Worm (Caenorhabditis elegans) whole organism, L4 larva: ENCODE data around the gene unc-61.

Experiments
- F37D6.2 ChIP-seq: sonication (generic microtip); optimal IDR thresholded peaks from 2 replicates; lab custom pipeline; 2016; ENCODE audit warnings: mild to moderate bottlenecking, missing genetic modification characterization, missing compliant biosample characterization
- T20F7.1 ChIP-seq: fragments of 200-800 bp; sonication (Bioruptor generic); optimal IDR thresholded peaks from 2 replicates; lab custom pipeline; 2018; ENCODE audit warnings: mild to moderate bottlenecking, missing genetic modification characterization, missing compliant biosample characterization
- Y5F2A.4 ChIP-seq: fragments of 200-800 bp; sonication (Bioruptor generic); optimal IDR thresholded peaks from 2 replicates; lab custom pipeline; 2018; ENCODE audit warnings: mild to moderate bottlenecking, missing genetic modification characterization, missing compliant biosample characterization
- Y75B8A.6 ChIP-seq: fragments of 200-800 bp; sonication (Bioruptor generic); IDR thresholded peaks from 2 replicates; pipeline ENCODE4 v1.3.6; 2022; ENCODE audit warnings: missing genetic modification reagents, missing genetic modification characterization, missing compliant biosample characterization
- ZK546.5 ChIP-seq, 2 experiments: sonication (generic microtip); optimal IDR thresholded peaks; 2 replicates each; lab custom pipeline; 2017; ENCODE audit warnings: missing biosample characterization in 2 of 2, missing genetic modification characterization in 2 of 2
- aha-1 ChIP-seq: fragments of 150-350 bp; peaks from one replicate; lab custom pipeline; 2014; ENCODE audit warnings: missing biosample characterization, missing genetic modification characterization
- aly-2 ChIP-seq: sonication (generic microtip); optimal IDR thresholded peaks from 2 replicates; lab custom pipeline; 2018; ENCODE audit warnings: missing biosample characterization, missing genetic modification characterization
- arid-1 ChIP-seq: fragments of 200-800 bp; sonication (Bioruptor generic); conservative IDR thresholded peaks from 2 replicates; pipeline ENCODE4 v1.3.6; 2022; ENCODE audit warnings: missing genetic modification reagents, missing genetic modification characterization, missing compliant biosample characterization
- ceh-20 ChIP-seq: fragments of 200-800 bp; sonication (Bioruptor generic); IDR thresholded peaks from 2 replicates; pipeline ENCODE4 v1.3.6; 2022; ENCODE audit warnings: missing genetic modification reagents, missing genetic modification characterization, missing compliant biosample characterization
- ceh-28 ChIP-seq: fragments of 150-350 bp; optimal IDR thresholded peaks from 2 replicates; lab custom pipeline; 2014; ENCODE audit warnings: missing biosample characterization, missing genetic modification reagents, missing genetic modification characterization
- ces-1 ChIP-seq: fragments of 150-350 bp; sonication (generic microtip); optimal IDR thresholded peaks from 4 replicates; lab custom pipeline; 2014; ENCODE audit warnings: missing biosample characterization, missing genetic modification reagents, missing genetic modification characterization
- daf-12 ChIP-seq: fragments of 150-350 bp; optimal IDR thresholded peaks from 2 replicates; lab custom pipeline; 2014; ENCODE audit warnings: missing biosample characterization, missing genetic modification reagents, missing genetic modification characterization
- dmd-6 ChIP-seq: fragments of 200-800 bp; sonication (Bioruptor generic); IDR thresholded peaks from 2 replicates; pipeline ENCODE4 v1.3.6; 2022; ENCODE audit warnings: missing genetic modification reagents, missing genetic modification characterization, missing compliant biosample characterization
- dmd-8 ChIP-seq: fragments of 200-800 bp; sonication (Bioruptor generic); IDR thresholded peaks from 2 replicates; pipeline ENCODE4 v1.3.6; 2022; ENCODE audit warnings: missing genetic modification characterization, missing compliant biosample characterization
- hif-1 ChIP-seq, 2 experiments: sonication (generic microtip); optimal IDR thresholded peaks; 2 replicates each; lab custom pipeline; 2016 to 2017; ENCODE audit warnings: missing compliant biosample characterization in 2 of 2, missing genetic modification characterization in 2 of 2, missing genetic modification reagents in 2 of 2, missing genotype in 2 of 2, mild to moderate bottlenecking in 1 of 2
- hlh-30 ChIP-seq: sonication (generic microtip); optimal IDR thresholded peaks from 2 replicates; lab custom pipeline; 2017; ENCODE audit warnings: antibody characterized with exemption, mild to moderate bottlenecking, missing genetic modification characterization, missing compliant biosample characterization; ENCODE audit not compliant: insufficient read depth
- lin-13 ChIP-seq: fragments of 150-350 bp; optimal IDR thresholded peaks from 2 replicates; lab custom pipeline; 2014; ENCODE audit warnings: missing biosample characterization, missing genetic modification reagents, missing genetic modification characterization
- lin-29 ChIP-seq: fragments of 200-800 bp; sonication (Bioruptor generic); IDR thresholded peaks from 2 replicates; pipeline ENCODE4 v1.3.6; 2022; ENCODE audit warnings: missing genetic modification reagents, missing genetic modification characterization, missing compliant biosample characterization
- mes-2 ChIP-seq: sonication (generic microtip); optimal IDR thresholded peaks from 2 replicates; lab custom pipeline; 2016; ENCODE audit warnings: missing genotype, mild to moderate bottlenecking, missing genetic modification characterization, missing compliant biosample characterization; ENCODE audit not compliant: poor library complexity, severe bottlenecking
- nhr-11 ChIP-seq: fragments of 150-350 bp; optimal IDR thresholded peaks from 2 replicates; lab custom pipeline; 2014; ENCODE audit warnings: missing biosample characterization, missing genetic modification characterization
- nhr-28 ChIP-seq: fragments of 150-350 bp; optimal IDR thresholded peaks from 2 replicates; lab custom pipeline; 2014; ENCODE audit warnings: missing biosample characterization, missing genetic modification characterization
- nhr-6 ChIP-seq: fragments of 150-350 bp; optimal IDR thresholded peaks from 2 replicates; lab custom pipeline; 2014; ENCODE audit warnings: missing biosample characterization, missing genetic modification characterization
- nhr-76 ChIP-seq: fragments of 150-350 bp; optimal IDR thresholded peaks from 2 replicates; lab custom pipeline; 2014; ENCODE audit warnings: missing biosample characterization, missing genetic modification characterization
- pha-4 ChIP-seq, 2 experiments: fragments of 150-350 bp in 1 of 2; fragments of 200-800 bp in 1 of 2; sonication (Bioruptor generic) in 1 of 2; IDR thresholded peaks in 1 of 2; optimal IDR thresholded peaks in 1 of 2; 2 replicates each; pipeline versions ENCODE4 v1.3.6 to Lab custom; 2014 to 2022; ENCODE audit warnings: missing genetic modification characterization in 2 of 2, missing genetic modification reagents in 2 of 2, missing biosample characterization in 1 of 2, missing compliant biosample characterization in 1 of 2
- pqm-1 ChIP-seq: sonication (generic microtip); optimal IDR thresholded peaks from 2 replicates; lab custom pipeline; 2017; ENCODE audit warnings: missing biosample characterization, missing genetic modification characterization
- set-16 ChIP-seq: fragments of 200-800 bp; sonication (Bioruptor generic); IDR thresholded peaks from 2 replicates; pipeline ENCODE4 v1.3.6; 2022; ENCODE audit warnings: missing genetic modification reagents, missing genetic modification characterization, missing compliant biosample characterization
- skn-1 ChIP-seq: fragments of 150-350 bp; optimal IDR thresholded peaks from 2 replicates; lab custom pipeline; 2014; ENCODE audit warnings: missing biosample characterization, missing genetic modification characterization
- spr-1 ChIP-seq: sonication (generic microtip); optimal IDR thresholded peaks from 2 replicates; lab custom pipeline; 2016; ENCODE audit warnings: mild to moderate bottlenecking, missing genetic modification characterization, missing compliant biosample characterization
- tag-97 ChIP-seq: fragments of 200-800 bp; sonication (Bioruptor generic); IDR thresholded peaks from 2 replicates; pipeline ENCODE4 v1.3.6; 2022; ENCODE audit warnings: missing genetic modification characterization, missing compliant biosample characterization
- unc-130 ChIP-seq: sonication (generic microtip); optimal IDR thresholded peaks from 2 replicates; lab custom pipeline; 2016; ENCODE audit warnings: missing genetic modification reagents, missing genetic modification characterization, missing compliant biosample characterization
- unc-39 ChIP-seq: sonication (generic microtip); optimal IDR thresholded peaks from 2 replicates; lab custom pipeline; 2017; ENCODE audit warnings: missing biosample characterization, missing genetic modification characterization
- unc-62 ChIP-seq, 3 experiments: fragments of 150-350 bp in 1 of 3; sonication (generic microtip); optimal IDR thresholded peaks in 2 of 3; peaks in 1 of 3; 1 replicate in 1 of 3; 2 replicates in 2 of 3; lab custom pipeline; 2014 to 2017; ENCODE audit warnings: missing biosample characterization in 3 of 3, missing genetic modification characterization in 3 of 3, missing genetic modification reagents in 3 of 3, missing genotype in 1 of 3
- zfp-3 ChIP-seq: fragments of 200-800 bp; sonication (Bioruptor generic); conservative IDR thresholded peaks from 2 replicates; pipeline ENCODE4 v1.3.6; 2022; ENCODE audit warnings: missing genetic modification reagents, missing genetic modification characterization, missing compliant biosample characterization
- zip-11 ChIP-seq: fragments of 200-800 bp; sonication (Bioruptor generic); IDR thresholded peaks from 2 replicates; pipeline ENCODE4 v1.3.6; 2022; ENCODE audit warnings: missing genetic modification characterization, missing compliant biosample characterization
- zip-2 ChIP-seq: fragments of 150-350 bp; optimal IDR thresholded peaks from 2 replicates; lab custom pipeline; 2014; ENCODE audit warnings: missing biosample characterization, missing genetic modification characterization
- ztf-11 ChIP-seq: fragments of 150-350 bp; optimal IDR thresholded peaks from 2 replicates; lab custom pipeline; 2014; ENCODE audit warnings: missing biosample characterization, missing genetic modification characterization

The unc-61 gene

ce11 chrV:14716114-14716513, 17.9 kb downstream of the unc-61 start, which contains the start of gene fbxa-147:
Gene fbxa-147 (plus strand): TSS chrV:14716499.
- no peak for TF ChIP-seq Y5F2A.4 (GFP tag; lab: Kevin White, UChicago)
- no peak for TF ChIP-seq zip-11 (GFP tag; lab: Robert Waterston, UW)
- TF ChIP-seq lin-13 (GFP tag; lab: Kevin White, UChicago), result no peak
- peak; percentile 32 for TF ChIP-seq dmd-6 (GFP tag; lab: Robert Waterston, UW)
- TF ChIP-seq nhr-28, result peak; percentile 35
- TF ChIP-seq nhr-76 (tag; lab: Kevin White, UChicago), result no peak

DNA sequence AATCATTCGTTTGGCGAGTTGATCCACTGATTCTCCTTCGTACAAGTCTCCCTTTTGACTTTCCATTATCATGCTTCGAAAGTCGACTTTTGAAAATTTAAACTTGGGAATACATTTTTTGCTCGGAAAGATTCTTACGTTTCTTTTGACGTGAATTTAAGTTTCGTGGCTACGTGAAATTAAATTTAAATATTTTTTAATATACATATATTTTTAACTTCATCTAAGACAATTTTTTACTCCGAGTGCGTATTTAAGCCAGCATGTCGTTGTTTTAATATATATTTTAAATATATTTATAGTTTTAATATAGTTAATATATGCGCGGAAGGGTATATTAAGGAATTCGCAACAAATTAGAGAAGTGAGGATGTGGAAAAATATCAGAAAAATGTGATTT, 18.4 kb downstream of the unc-61 start, which contains the start of gene R08A2.2:
TSS of gene R08A2.2 (minus strand) at position 101 of the 400 bp plus-strand sequence.
- TF ChIP-seq skn-1, result no peak
- TF ChIP-seq aly-2 (tag; lab: Kevin White, UChicago), result no peak
- no peak for TF ChIP-seq pha-4 (GFP tag; IDR thresholded peaks at IDR 0.05; lab: Robert Waterston, UW)
- TF ChIP-seq pha-4 (tag; optimal IDR thresholded peaks at IDR 0.05; lab: Kevin White, UChicago), result no peak
- no peak for TF ChIP-seq ces-1 (GFP tag; lab: Kevin White, UChicago)
- no peak for TF ChIP-seq ztf-11 (tag; lab: Kevin White, UChicago)
- TF ChIP-seq nhr-6 (tag; lab: Kevin White, UChicago), result no peak
- TF ChIP-seq ceh-28 (tag; lab: Kevin White, UChicago), result no peak
- no peak for TF ChIP-seq arid-1 (GFP tag; lab: Robert Waterston, UW)
- no peak for TF ChIP-seq spr-1 (tag; lab: Kevin White, UChicago)
- no peak for TF ChIP-seq zfp-3 (GFP tag; lab: Robert Waterston, UW)
- no peak for TF ChIP-seq tag-97 (GFP tag; lab: Robert Waterston, UW)
- no peak for TF ChIP-seq unc-130
- no peak for TF ChIP-seq mes-2
- TF ChIP-seq F37D6.2 (tag; lab: Kevin White, UChicago), result no peak
- no peak for TF ChIP-seq hif-1 (tag; optimal IDR thresholded peaks at IDR 0.05; lab: Kevin White, UChicago)
- no peak for TF ChIP-seq Y75B8A.6
- no peak for TF ChIP-seq zip-2 (tag; lab: Kevin White, UChicago)
- TF ChIP-seq, all 104 proteins: peak for 0

DNA sequence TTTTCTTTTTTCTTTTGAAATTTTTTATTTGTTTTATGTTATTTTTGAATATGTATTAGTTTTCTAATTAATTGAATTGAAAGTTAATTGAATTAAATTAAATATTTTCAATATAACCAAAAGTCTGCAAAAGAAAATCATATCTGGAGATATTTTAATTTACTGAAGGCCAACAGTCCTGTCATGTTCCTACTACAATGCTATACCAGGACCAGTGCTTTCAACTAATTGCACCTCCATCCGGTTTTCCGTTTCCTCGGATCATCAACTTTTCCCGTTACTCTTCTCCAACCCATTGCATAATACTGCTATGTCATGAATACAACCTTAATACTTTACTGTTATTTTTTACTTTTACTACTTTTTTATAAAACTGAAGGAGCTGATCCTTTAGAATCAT, 21.7 kb downstream of the unc-61 start, which contains the start of gene R08A2.5:
TSS of gene R08A2.5 (plus strand) at position 301 of the 400 bp plus-strand sequence.
- no peak for TF ChIP-seq ZK546.5 (tag; optimal IDR thresholded peaks at IDR 0.05; lab: Kevin White, UChicago)
- TF ChIP-seq aha-1 (tag; lab: Kevin White, UChicago), result peak; percentile 58

ce11 chrV:14711077-14711476, 23.0 kb downstream of the unc-61 start, which contains the start of gene ssp-33:
Gene ssp-33 (plus strand): TSS chrV:14711377.
- TF ChIP-seq unc-39 (tag; lab: Kevin White, UChicago) (no peak), pqm-1 (tag; lab: Kevin White, UChicago) (no peak), lin-29 (no peak), nhr-11 (tag; lab: Kevin White, UChicago) (no peak), arid-1 (GFP tag; lab: Robert Waterston, UW) (no peak), daf-12 (tag; lab: Kevin White, UChicago) (no peak), hlh-30 (tag; lab: Kevin White, UChicago) (no peak), ceh-20 (GFP tag; lab: Robert Waterston, UW) (no peak), unc-62 (GFP tag; optimal IDR thresholded peaks at IDR 0.05 in 1 of 2; lab: Kevin White, UChicago) (no peak), unc-62 (tag; optimal IDR thresholded peaks at IDR 0.05; lab: Kevin White, UChicago) (no peak), T20F7.1 (GFP tag; lab: Kevin White, UChicago) (no peak), ztf-11 (tag; lab: Kevin White, UChicago) (no peak), set-16 (GFP tag; lab: Robert Waterston, UW) (no peak), dmd-8 (no peak), tag-97 (GFP tag; lab: Robert Waterston, UW) (no peak)
